Fruit fly (Drosophila melanogaster) whole organism, prepupa: Measurements from ENCODE around the gene scyl.

Source experiments
- Blimp-1 ChIP-seq: fragments of 200-800 bp; sonication (Bioruptor generic); optimal IDR thresholded peaks from 3 replicates; lab custom pipeline; 2017; ENCODE audit warnings: missing biosample characterization, missing genetic modification characterization, mild to moderate bottlenecking, moderate library complexity, missing genetic modification reagents
- CG10669 ChIP-seq: fragments of 200-800 bp; sonication (Bioruptor generic); optimal IDR thresholded peaks from 3 replicates; lab custom pipeline; 2018; ENCODE audit warnings: missing biosample characterization, mild to moderate bottlenecking, missing genetic modification characterization, moderate library complexity
- CG11294 ChIP-seq: fragments of 200-800 bp; sonication (Bioruptor generic); IDR thresholded peaks from 2 replicates; pipeline ENCODE4 v1.3.6; 2022; ENCODE audit warnings: missing biosample characterization, missing genetic modification characterization
- CG11762 ChIP-seq: fragments of 200-800 bp; sonication (Bioruptor generic); optimal IDR thresholded peaks from 3 replicates; lab custom pipeline; 2016; ENCODE audit warnings: missing biosample characterization, missing genetic modification characterization; ENCODE audit not compliant: insufficient read depth
- CG11902 ChIP-seq: fragments of 200-800 bp; sonication (Bioruptor generic); optimal IDR thresholded peaks from 3 replicates; lab custom pipeline; 2016; ENCODE audit warnings: missing biosample characterization, missing genetic modification characterization
- CG15336 ChIP-seq: fragments of 200-800 bp; sonication (Bioruptor generic); IDR thresholded peaks from 2 replicates; pipeline ENCODE4 v1.3.6; 2022; ENCODE audit warnings: missing biosample characterization, missing genetic modification characterization
- CG1621 ChIP-seq: fragments of 200-800 bp; sonication (Bioruptor generic); optimal IDR thresholded peaks from 3 replicates; lab custom pipeline; 2018; ENCODE audit warnings: missing biosample characterization, mild to moderate bottlenecking, missing genetic modification characterization
- CG16779 ChIP-seq: fragments of 200-800 bp; sonication (Bioruptor generic); optimal IDR thresholded peaks from 3 replicates; lab custom pipeline; 2017; ENCODE audit warnings: missing biosample characterization, mild to moderate bottlenecking, missing genetic modification characterization
- CG32006 ChIP-seq: fragments of 200-800 bp; sonication (Bioruptor generic); optimal IDR thresholded peaks from 3 replicates; lab custom pipeline; 2017; ENCODE audit warnings: missing biosample characterization, mild to moderate bottlenecking, missing genetic modification characterization
- CG34406 ChIP-seq: fragments of 200-800 bp; sonication (Bioruptor generic); optimal IDR thresholded peaks from 3 replicates; lab custom pipeline; 2016; ENCODE audit warnings: missing biosample characterization, missing genetic modification characterization
- CG3919 ChIP-seq: fragments of 200-800 bp; sonication (Bioruptor generic); optimal IDR thresholded peaks from 3 replicates; lab custom pipeline; 2016; ENCODE audit warnings: missing biosample characterization, missing genetic modification characterization
- CG4318 ChIP-seq: fragments of 200-800 bp; sonication (Bioruptor generic); optimal IDR thresholded peaks from 3 replicates; lab custom pipeline; 2017; ENCODE audit warnings: missing biosample characterization, mild to moderate bottlenecking, missing genetic modification characterization
- CG6163 ChIP-seq: fragments of 200-800 bp; sonication (Bioruptor generic); IDR thresholded peaks from 3 replicates; pipeline ENCODE4 v1.3.6; 2022; ENCODE audit warnings: missing biosample characterization, missing genetic modification characterization
- CG6276 ChIP-seq: fragments of 200-800 bp; sonication (Bioruptor generic); optimal IDR thresholded peaks from 2 replicates; lab custom pipeline; 2017; ENCODE audit warnings: missing biosample characterization, mild to moderate bottlenecking, missing genetic modification characterization
- CG6792 ChIP-seq: fragments of 200-800 bp; sonication (Bioruptor generic); optimal IDR thresholded peaks from 3 replicates; lab custom pipeline; 2016; ENCODE audit warnings: missing biosample characterization, missing genetic modification characterization
- CG6808 ChIP-seq: fragments of 200-800 bp; sonication (Bioruptor generic); optimal IDR thresholded peaks from 3 replicates; lab custom pipeline; 2017; ENCODE audit warnings: missing biosample characterization, missing genetic modification characterization, mild to moderate bottlenecking, moderate library complexity, missing genetic modification reagents
- CG7368 ChIP-seq: fragments of 200-800 bp; sonication (Bioruptor generic); optimal IDR thresholded peaks from 3 replicates; lab custom pipeline; 2016; ENCODE audit warnings: missing biosample characterization, missing genetic modification characterization
- CG8119 ChIP-seq: fragments of 200-800 bp; sonication (Bioruptor generic); IDR thresholded peaks from 3 replicates; pipeline ENCODE4 v1.3.6; 2022; ENCODE audit warnings: missing biosample characterization, missing genetic modification characterization
- CG8632 ChIP-seq: fragments of 200-800 bp; sonication (Bioruptor generic); optimal IDR thresholded peaks from 3 replicates; lab custom pipeline; 2016; ENCODE audit warnings: missing biosample characterization, missing genetic modification characterization
- CG9139 ChIP-seq: fragments of 200-800 bp; sonication (Bioruptor generic); optimal IDR thresholded peaks from 3 replicates; lab custom pipeline; 2017; ENCODE audit warnings: missing biosample characterization, mild to moderate bottlenecking, missing genetic modification characterization
- Eip75B ChIP-seq: fragments of 200-800 bp; sonication (Bioruptor generic); optimal IDR thresholded peaks from 3 replicates; lab custom pipeline; 2016; ENCODE audit warnings: missing biosample characterization, missing genetic modification characterization
- Eip78C ChIP-seq: fragments of 200-800 bp; sonication (Bioruptor generic); peaks from one replicate; lab custom pipeline; 2016; ENCODE audit warnings: missing biosample characterization, missing genetic modification characterization
- Eip93F ChIP-seq: fragments of 200-800 bp; sonication (Bioruptor generic); optimal IDR thresholded peaks from 2 replicates; lab custom pipeline; 2016; ENCODE audit warnings: missing biosample characterization, mild to moderate bottlenecking, missing genetic modification characterization
- Ets21C ChIP-seq: fragments of 200-800 bp; sonication (Bioruptor generic); optimal IDR thresholded peaks from 3 replicates; lab custom pipeline; 2016; ENCODE audit warnings: missing biosample characterization, missing genetic modification characterization
- Ets96B ChIP-seq: fragments of 200-800 bp; optimal IDR thresholded peaks from 2 replicates; lab custom pipeline; 2019; ENCODE audit warnings: missing biosample characterization, mild to moderate bottlenecking, missing genetic modification characterization, moderate library complexity
- Gug ChIP-seq: fragments of 200-800 bp; sonication (Bioruptor generic); IDR thresholded peaks from 2 replicates; pipeline ENCODE4 v1.3.6; 2022; ENCODE audit warnings: missing biosample characterization, missing genetic modification characterization
- Hr38 ChIP-seq: sonication (Bioruptor generic); optimal IDR thresholded peaks from 2 replicates; lab custom pipeline; 2016; ENCODE audit warnings: missing biosample characterization, missing genetic modification characterization
- Hr39 ChIP-seq: fragments of 200-800 bp; sonication (Bioruptor generic); optimal IDR thresholded peaks from 2 replicates; lab custom pipeline; 2016; ENCODE audit warnings: missing biosample characterization, missing genetic modification characterization
- Hr4 ChIP-seq: fragments of 200-800 bp; sonication (Bioruptor generic); optimal IDR thresholded peaks from 3 replicates; lab custom pipeline; 2016; ENCODE audit warnings: missing biosample characterization, missing genetic modification characterization
- OdsH ChIP-seq: fragments of 200-800 bp; sonication (Bioruptor generic); optimal IDR thresholded peaks from 3 replicates; lab custom pipeline; 2016; ENCODE audit warnings: missing biosample characterization, missing genetic modification characterization
- Smox ChIP-seq: fragments of 200-800 bp; sonication (Bioruptor generic); optimal IDR thresholded peaks from 3 replicates; lab custom pipeline; 2016; ENCODE audit warnings: missing biosample characterization, missing genetic modification characterization
- Sox102F ChIP-seq: fragments of 200-800 bp; sonication (Bioruptor generic); optimal IDR thresholded peaks from 2 replicates; lab custom pipeline; 2016; ENCODE audit warnings: missing biosample characterization, mild to moderate bottlenecking, missing genetic modification characterization
- Sox14 ChIP-seq: fragments of 200-800 bp; sonication (Bioruptor generic); optimal IDR thresholded peaks from 3 replicates; lab custom pipeline; 2016; ENCODE audit warnings: missing biosample characterization, missing genetic modification characterization
- achi ChIP-seq: fragments of 200-800 bp; sonication (Bioruptor generic); optimal IDR thresholded peaks from 3 replicates; lab custom pipeline; 2016; ENCODE audit warnings: missing biosample characterization, missing genetic modification characterization
- cyc ChIP-seq: fragments of 200-800 bp; sonication (Bioruptor generic); optimal IDR thresholded peaks from 3 replicates; lab custom pipeline; 2016; ENCODE audit warnings: missing biosample characterization, missing genetic modification characterization
- dsx ChIP-seq: fragments of 200-800 bp; optimal IDR thresholded peaks from 3 replicates; lab custom pipeline; 2019; ENCODE audit warnings: missing biosample characterization, mild to moderate bottlenecking, missing genetic modification characterization, moderate library complexity; ENCODE audit not compliant: poor library complexity, severe bottlenecking
- eg ChIP-seq: fragments of 200-800 bp; sonication (Bioruptor generic); IDR thresholded peaks from 3 replicates; pipeline ENCODE4 v1.3.6; 2022; ENCODE audit warnings: missing biosample characterization, missing genetic modification characterization
- esn ChIP-seq: fragments of 200-800 bp; sonication (Bioruptor generic); optimal IDR thresholded peaks from 2 replicates; lab custom pipeline; 2016; ENCODE audit warnings: missing biosample characterization, mild to moderate bottlenecking, missing genetic modification characterization, moderate library complexity
- fd59A ChIP-seq: fragments of 200-800 bp; sonication (Bioruptor generic); optimal IDR thresholded peaks from 2 replicates; lab custom pipeline; 2017; ENCODE audit warnings: missing biosample characterization, mild to moderate bottlenecking, missing genetic modification characterization, missing genetic modification reagents
- fd85E ChIP-seq: fragments of 200-800 bp; sonication (Bioruptor generic); optimal IDR thresholded peaks from 3 replicates; lab custom pipeline; 2016; ENCODE audit warnings: missing biosample characterization, missing genetic modification characterization
- lz ChIP-seq: fragments of 200-800 bp; sonication (Bioruptor generic); optimal IDR thresholded peaks from 3 replicates; lab custom pipeline; 2016; ENCODE audit warnings: missing biosample characterization, missing genetic modification characterization
- pdm3 ChIP-seq: fragments of 200-800 bp; sonication (Bioruptor generic); optimal IDR thresholded peaks from 3 replicates; lab custom pipeline; 2016; ENCODE audit warnings: missing biosample characterization, missing genetic modification characterization
- ss ChIP-seq, 2 experiments: fragments of 200-800 bp; sonication (Bioruptor generic); optimal IDR thresholded peaks; 2 replicates in 1 of 2; 3 replicates in 1 of 2; lab custom pipeline; 2017 to 2018; ENCODE audit warnings: mild to moderate bottlenecking in 2 of 2, missing biosample characterization in 2 of 2, missing genetic modification characterization in 2 of 2, moderate library complexity in 1 of 2
- topi ChIP-seq: fragments of 200-800 bp; sonication (Bioruptor generic); optimal IDR thresholded peaks from 3 replicates; lab custom pipeline; 2016; ENCODE audit warnings: missing biosample characterization, missing genetic modification characterization

Gene scyl

dm6 chr3L:11297595-11298370 lies 45.7 kb downstream of the scyl start (continued):
- TF ChIP-seq achi (GFP tag; lab: Kevin White, UChicago), result peak; percentile 53
- TF ChIP-seq fd59A, result no peak
- TF ChIP-seq lz (GFP tag; lab: Kevin White, UChicago), result peak; percentile 73
- peak; percentile 33 for TF ChIP-seq Eip75B
- TF ChIP-seq OdsH, result peak; percentile 64
- peak; percentile 58 for TF ChIP-seq Sox102F (GFP tag; lab: Kevin White, UChicago)
- TF ChIP-seq CG9139 (GFP tag; lab: Kevin White, UChicago), result no peak
- peak; percentile 70 for TF ChIP-seq cyc
- peak; percentile 77 for TF ChIP-seq Hr39 (GFP tag; lab: Kevin White, UChicago)
- peak; percentile 88 for TF ChIP-seq CG32006 (GFP tag; lab: Kevin White, UChicago)
- TF ChIP-seq CG11294 (GFP tag; lab: Robert Waterston, UW), result no peak
- TF ChIP-seq pdm3 (GFP tag; lab: Kevin White, UChicago), result peak; percentile 64
- peak; percentile 60 for TF ChIP-seq Ets21C (GFP tag; lab: Kevin White, UChicago)
- peak; percentile 59 for TF ChIP-seq CG15336 (GFP tag; lab: Robert Waterston, UW)
- TF ChIP-seq CG8119 (GFP tag; lab: Robert Waterston, UW), result peak; percentile 60; the same call in 2 of the 3 replicates
- TF ChIP-seq CG6163 (GFP tag; lab: Robert Waterston, UW), result no peak; the same call in 2 of the 3 replicates
- peak; percentile 46 for TF ChIP-seq CG8632 (GFP tag; lab: Kevin White, UChicago)
- no peak for TF ChIP-seq Gug (GFP tag; lab: Robert Waterston, UW)
- no peak for TF ChIP-seq fd85E
- TF ChIP-seq CG34406, result peak; percentile 59
- TF ChIP-seq topi (GFP tag; lab: Kevin White, UChicago), result peak; percentile 71

- peak; percentile 81 for TF ChIP-seq Blimp-1 (GFP tag; lab: Kevin White, UChicago)
- TF ChIP-seq Ets21C (GFP tag; lab: Kevin White, UChicago), result peak; percentile 19
- peak; percentile 27 for TF ChIP-seq CG7368 (GFP tag; lab: Kevin White, UChicago)
- TF ChIP-seq CG10669 (GFP tag; lab: Kevin White, UChicago), result peak; percentile 82
- no peak for TF ChIP-seq CG16779 (tag; lab: Kevin White, UChicago)
- peak; percentile 12 for TF ChIP-seq dsx (GFP tag; lab: Kevin White, UChicago)
- peak; percentile 80 for TF ChIP-seq cyc
- TF ChIP-seq CG34406, result peak; percentile 39
- peak; percentile 23 for TF ChIP-seq Smox (GFP tag; lab: Kevin White, UChicago)
- no peak for TF ChIP-seq Sox102F (GFP tag; lab: Kevin White, UChicago)
- peak; percentile 27 for TF ChIP-seq OdsH
- no peak for TF ChIP-seq CG6163 (GFP tag; lab: Robert Waterston, UW)
- no peak for TF ChIP-seq Eip93F (GFP tag; lab: Kevin White, UChicago)
- peak; percentile 80 for TF ChIP-seq CG3919 (GFP tag; lab: Kevin White, UChicago)
- TF ChIP-seq CG11294 (GFP tag; lab: Robert Waterston, UW), result peak; percentile 29; the same call in 1 of the 2 replicates
- peak; percentile 66 for TF ChIP-seq Eip75B
- peak; percentile 78 for TF ChIP-seq CG11902
- TF ChIP-seq Hr39 (GFP tag; lab: Kevin White, UChicago), result peak; percentile 4
- TF ChIP-seq Hr38 (GFP tag; lab: Kevin White, UChicago), result no peak
- TF ChIP-seq CG6808, result peak; percentile 89
- peak; percentile 65 for TF ChIP-seq CG9139 (GFP tag; lab: Kevin White, UChicago)
- TF ChIP-seq CG1621 (tag; lab: Kevin White, UChicago), result peak; percentile 50
- peak; percentile 65 for TF ChIP-seq esn (GFP tag; lab: Kevin White, UChicago)
- TF ChIP-seq CG4318 (GFP tag; lab: Kevin White, UChicago), result peak; percentile 42
- TF ChIP-seq lz (GFP tag; lab: Kevin White, UChicago), result peak; percentile 47
- TF ChIP-seq Ets96B (tag; lab: Kevin White, UChicago), result peak; percentile 67
- no peak for TF ChIP-seq CG6276 (GFP tag; lab: Kevin White, UChicago)
- peak; percentile 50 for TF ChIP-seq CG6792 (GFP tag; lab: Kevin White, UChicago)
- peak; percentile 13 for TF ChIP-seq Hr4 (GFP tag; lab: Kevin White, UChicago)
- no peak for TF ChIP-seq fd59A
- TF ChIP-seq eg, result peak; percentile 36; the same call in 1 of the 3 replicates
- TF ChIP-seq fd85E, result peak; percentile 49
- TF ChIP-seq CG11762, result peak; percentile 79
- peak in 1 of 2 experiments; percentile 68 for TF ChIP-seq ss (GFP tag; optimal IDR thresholded peaks at IDR 0.05; lab: Kevin White, UChicago)
- TF ChIP-seq Eip78C, result peak; percentile 81
- no peak for TF ChIP-seq Sox14 (GFP tag; lab: Kevin White, UChicago)
- TF ChIP-seq Gug (GFP tag; lab: Robert Waterston, UW), result peak; percentile 39; the same call in 1 of the 2 replicates
- peak; percentile 78 for TF ChIP-seq topi (GFP tag; lab: Kevin White, UChicago)
- no peak for TF ChIP-seq CG15336 (GFP tag; lab: Robert Waterston, UW)
These were observed 46.4 kb downstream of the scyl start for dm6 chr3L:11298371-11299070.
